Worm (Caenorhabditis elegans) whole organism, dauer: ENCODE measurements around the gene nhr-99.

ENCODE experiments used
- unc-62 ChIP-seq: sonication (generic microtip); optimal IDR thresholded peaks from 2 replicates; lab custom pipeline; 2017; ENCODE audit warnings: missing biosample characterization, missing genetic modification reagents, missing genetic modification characterization

Gene nhr-99

ce11 chrV:462263-462662 is 12.3 kb upstream of the nhr-99 start, which contains the start of gene nhr-202:
nhr-202 (plus strand) TSS chrV:462588.
- no peak for TF ChIP-seq unc-62

ce11 chrV:464800-465199 is 9.8 kb upstream of the nhr-99 start, which contains the start of gene nhr-201:
nhr-201 (plus strand) TSS chrV:464828.
- TF ChIP-seq unc-62, result no peak

ce11 chrV:465355-465754 is 9.2 kb upstream of the nhr-99 start:
- no peak for TF ChIP-seq unc-62

ce11 chrV:467507-467906 is 7.1 kb upstream of the nhr-99 start:
- TF ChIP-seq unc-62, result no peak

ce11 chrV:468460-468859 is 6.1 kb upstream of the nhr-99 start, which contains the start of gene srbc-57:
srbc-57 (minus strand) TSS chrV:468560.
- no peak for TF ChIP-seq unc-62

- no peak for TF ChIP-seq unc-62
These were observed 2.0 kb upstream of the nhr-99 start, which contains the start of gene srt-31 for ce11 chrV:472589-472988. srt-31 (plus strand) TSS chrV:472889.

- TF ChIP-seq unc-62, result no peak
These were observed 3.2 kb downstream of the nhr-99 start, which contains the start of gene nhr-55 for ce11 chrV:477664-478212. nhr-55 (plus strand) TSS chrV:478162.

- no peak for TF ChIP-seq unc-62
These were observed 4.5 kb downstream of the nhr-99 start for ce11 chrV:479046-479445.

ce11 chrV:482860-483259 is 8.3 kb downstream of the nhr-99 start:
- no peak for TF ChIP-seq unc-62

- no peak for TF ChIP-seq unc-62
These were observed 8.8 kb downstream of the nhr-99 start, which contains the start of gene nhr-130 for ce11 chrV:483289-483795. nhr-130 (minus strand) TSS chrV:483339.

ce11 chrV:484285-484890 is 9.8 kb downstream of the nhr-99 start, which contains the start of gene nhr-212:
nhr-212 (plus strand) TSS chrV:484857.
- no peak for TF ChIP-seq unc-62

ce11 chrV:486684-487083 is 12.1 kb downstream of the nhr-99 start, which contains the start of gene nhr-211:
nhr-211 (plus strand) TSS chrV:486984.
- no peak for TF ChIP-seq unc-62

- no peak for TF ChIP-seq unc-62
These were observed 13.4 kb downstream of the nhr-99 start for ce11 chrV:487980-488379.

- TF ChIP-seq unc-62, result no peak
These were observed 14.7 kb downstream of the nhr-99 start, which contains the start of gene nhr-106 for ce11 chrV:489320-489719. nhr-106 (plus strand) TSS chrV:489620.

- TF ChIP-seq unc-62, result no peak
These were observed 16.9 kb downstream of the nhr-99 start, which contains the start of gene str-196 for ce11 chrV:491432-491831. str-196 (plus strand) TSS chrV:491732.

- no peak for TF ChIP-seq unc-62
These were observed 19.7 kb downstream of the nhr-99 start, which contains the start of gene nhr-131 for ce11 chrV:494284-494683. nhr-131 (plus strand) TSS chrV:494370.

ce11 chrV:497399-497798 is 22.8 kb downstream of the nhr-99 start, which contains the start of gene T01G6.1:
T01G6.1 (plus strand) TSS chrV:497699.
- TF ChIP-seq unc-62, result no peak

- TF ChIP-seq unc-62, result no peak
These were observed 26.0 kb downstream of the nhr-99 start for ce11 chrV:500535-500934.
